Fruit fly (Drosophila melanogaster): ENCODE data around the gene CG12112.

DNA sequence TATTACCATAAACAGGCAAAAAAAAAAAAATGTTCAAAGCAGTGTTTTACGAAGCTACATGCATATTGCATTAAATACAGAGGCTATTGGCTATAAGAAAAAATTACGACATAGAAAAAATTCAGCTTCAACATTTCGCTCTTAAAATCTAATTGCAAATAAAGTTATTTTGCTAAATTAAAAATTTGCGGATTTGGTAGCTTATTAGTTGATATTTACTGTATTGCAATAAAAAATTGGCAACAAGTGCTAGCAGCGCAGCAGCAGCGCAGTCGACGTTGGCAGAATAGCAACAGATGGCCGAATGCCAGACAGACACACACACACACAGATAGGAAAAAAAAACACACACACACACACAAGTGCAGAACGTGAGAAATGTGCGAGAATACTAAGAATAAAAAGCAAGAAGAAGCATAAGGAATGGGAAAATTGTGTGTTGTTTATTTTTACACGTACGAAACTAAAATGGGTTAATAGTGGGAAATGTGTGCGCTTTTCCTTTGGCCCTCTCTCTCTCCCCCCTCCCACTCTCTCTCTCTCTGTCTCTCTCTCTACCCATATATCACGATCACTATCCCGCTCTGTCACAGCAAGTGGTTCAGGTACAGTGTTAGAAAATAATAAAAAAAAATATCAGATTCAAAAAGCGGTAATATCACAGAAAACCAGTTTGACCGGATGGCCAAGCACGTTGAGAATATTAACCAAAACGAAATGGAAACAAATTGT is 26.2 kb downstream of the CG12112 start:
- TF ChIP-seq psq (optimal IDR thresholded peaks at IDR 0.05) (no peak), usp (GFP tag; optimal IDR thresholded peaks at IDR 0.05) (no peak), Dll (optimal IDR thresholded peaks at IDR 0.05) (no peak), EcR (GFP tag; optimal IDR thresholded peaks at IDR 0.05) (no peak), CG8478 (optimal IDR thresholded peaks at IDR 0.05) (no peak), pan (optimal IDR thresholded peaks at IDR 0.05) (no peak)
